Fruit fly (Drosophila melanogaster) whole organism, embryonic: ENCODE data around the gene CG3634.

Source experiments
- CG10147 ChIP-seq: fragments of 200-800 bp; sonication (Bioruptor generic); optimal IDR thresholded peaks from 2 replicates; lab custom pipeline; 2019; ENCODE audit warnings: missing biosample characterization, mild to moderate bottlenecking, missing genetic modification characterization, moderate library complexity
- CG10366 ChIP-seq: fragments of 200-800 bp; sonication (Bioruptor generic); IDR thresholded peaks from 2 replicates; pipeline ENCODE4 v1.3.6; 2022; ENCODE audit warnings: missing biosample characterization, missing genetic modification characterization
- CG10543 ChIP-seq: fragments of 200-800 bp; sonication (Bioruptor generic); optimal IDR thresholded peaks from 3 replicates; lab custom pipeline; 2017; ENCODE audit warnings: missing biosample characterization, mild to moderate bottlenecking, missing genetic modification characterization, moderate library complexity
- CG12942 ChIP-seq: fragments of 200-800 bp; sonication (Bioruptor generic); optimal IDR thresholded peaks from 3 replicates; lab custom pipeline; 2016; ENCODE audit warnings: missing biosample characterization, missing genetic modification characterization
- CG13123 ChIP-seq: fragments of 200-800 bp; sonication (Bioruptor generic); optimal IDR thresholded peaks from 2 replicates; lab custom pipeline; 2016; ENCODE audit warnings: missing biosample characterization, missing genetic modification characterization
- CG15479 ChIP-seq: fragments of 200-800 bp; sonication (Bioruptor generic); optimal IDR thresholded peaks from 3 replicates; lab custom pipeline; 2019; ENCODE audit warnings: missing biosample characterization, mild to moderate bottlenecking, missing genetic modification characterization, moderate library complexity
- CG17568 ChIP-seq: fragments of 200-800 bp; sonication (Bioruptor generic); optimal IDR thresholded peaks from 2 replicates; lab custom pipeline; 2018; ENCODE audit warnings: missing biosample characterization, mild to moderate bottlenecking, missing genetic modification characterization, moderate library complexity
- CG17802 ChIP-seq: fragments of 200-800 bp; sonication (Bioruptor generic); optimal IDR thresholded peaks from 2 replicates; lab custom pipeline; 2018; ENCODE audit warnings: missing biosample characterization, mild to moderate bottlenecking, missing genetic modification characterization, moderate library complexity
- CG17912 ChIP-seq: fragments of 200-800 bp; sonication (Bioruptor generic); optimal IDR thresholded peaks from 2 replicates; lab custom pipeline; 2018; ENCODE audit warnings: missing biosample characterization, mild to moderate bottlenecking, missing genetic modification characterization
- CG18476 ChIP-seq: fragments of 200-800 bp; sonication (Bioruptor generic); optimal IDR thresholded peaks from 2 replicates; lab custom pipeline; 2016; ENCODE audit warnings: missing biosample characterization, mild to moderate bottlenecking, missing genetic modification characterization
- CG2120 ChIP-seq: fragments of 200-800 bp; sonication (Bioruptor generic); optimal IDR thresholded peaks from 3 replicates; lab custom pipeline; 2016; ENCODE audit warnings: missing biosample characterization, missing genetic modification characterization
- CG2678 ChIP-seq: fragments of 200-800 bp; sonication (Bioruptor generic); optimal IDR thresholded peaks from 3 replicates; lab custom pipeline; 2019; ENCODE audit warnings: missing biosample characterization, mild to moderate bottlenecking, missing genetic modification characterization, moderate library complexity
- CG34422 ChIP-seq: fragments of 200-800 bp; sonication (Bioruptor generic); IDR thresholded peaks from 3 replicates; pipeline ENCODE4 v1.3.6; 2022; ENCODE audit warnings: missing biosample characterization, missing genetic modification characterization
- CG5180 ChIP-seq: fragments of 200-800 bp; sonication (Bioruptor generic); optimal IDR thresholded peaks from 3 replicates; lab custom pipeline; 2017; ENCODE audit warnings: missing biosample characterization, missing genetic modification characterization, mild to moderate bottlenecking, moderate library complexity, missing genetic modification reagents
- CG6791 ChIP-seq: fragments of 200-800 bp; sonication (Bioruptor generic); IDR thresholded peaks from 3 replicates; pipeline ENCODE4 v1.3.6; 2022; ENCODE audit warnings: missing biosample characterization, missing genetic modification characterization; ENCODE audit not compliant: partially characterized antibody
- CG6813 ChIP-seq: fragments of 200-800 bp; sonication (Bioruptor generic); optimal IDR thresholded peaks from 2 replicates; lab custom pipeline; 2017; ENCODE audit warnings: missing biosample characterization, missing genetic modification characterization, mild to moderate bottlenecking, moderate library complexity, missing genetic modification reagents
- CG9437 ChIP-seq: fragments of 200-800 bp; sonication (Bioruptor generic); optimal IDR thresholded peaks from 2 replicates; lab custom pipeline; 2018; ENCODE audit warnings: missing biosample characterization, mild to moderate bottlenecking, missing genetic modification characterization
- CHES-1-like ChIP-seq: fragments of 200-800 bp; sonication (Bioruptor generic); optimal IDR thresholded peaks from 2 replicates; lab custom pipeline; 2016; ENCODE audit warnings: missing biosample characterization, missing genetic modification characterization
- D19A ChIP-seq: fragments of 200-800 bp; optimal IDR thresholded peaks from 3 replicates; lab custom pipeline; 2019; ENCODE audit warnings: missing biosample characterization, mild to moderate bottlenecking, missing genetic modification characterization, moderate library complexity
- Fer1 ChIP-seq: fragments of 200-800 bp; sonication (Bioruptor generic); optimal IDR thresholded peaks from 2 replicates; lab custom pipeline; 2017; ENCODE audit warnings: missing biosample characterization, mild to moderate bottlenecking, missing genetic modification characterization
- GATAe ChIP-seq: fragments of 200-800 bp; sonication (Bioruptor generic); conservative IDR thresholded peaks from 2 replicates; pipeline ENCODE4 v1.3.6; 2022; ENCODE audit warnings: missing biosample characterization, missing genetic modification characterization
- Lhr ChIP-seq: fragments of 200-800 bp; sonication (Bioruptor generic); optimal IDR thresholded peaks from 3 replicates; lab custom pipeline; 2017; ENCODE audit warnings: mild to moderate bottlenecking, missing biosample characterization, missing genetic modification reagents, missing genetic modification characterization
- Lim3 ChIP-seq: fragments of 200-800 bp; sonication (Bioruptor generic); IDR thresholded peaks from 2 replicates; pipeline ENCODE4 v1.3.6; 2022; ENCODE audit warnings: missing biosample characterization, missing genetic modification characterization
- Pdp1 ChIP-seq, 2 experiments: fragments of 200-800 bp; sonication (Bioruptor generic); optimal IDR thresholded peaks; 3 replicates each; lab custom pipeline; 2016; ENCODE audit warnings: missing biosample characterization in 2 of 2, missing genetic modification characterization in 2 of 2, mild to moderate bottlenecking in 1 of 2, moderate library complexity in 1 of 2
- Ptx1 ChIP-seq: fragments of 200-800 bp; sonication (Bioruptor generic); IDR thresholded peaks from 2 replicates; pipeline ENCODE4 v1.3.6; 2022; ENCODE audit warnings: missing biosample characterization, missing genetic modification characterization
- Stat92E ChIP-seq, 3 experiments: fragments of >200 bp in 2 of 3; fragments of 200-800 bp in 1 of 3; sonication (Bioruptor generic) in 1 of 3; optimal IDR thresholded peaks; 2 replicates each; lab custom pipeline; 2017 to 2019; ENCODE audit warnings: missing biosample characterization in 3 of 3, missing genetic modification characterization in 3 of 3, mild to moderate bottlenecking in 1 of 3, moderate library complexity in 1 of 3
- amos ChIP-seq: fragments of 200-800 bp; sonication (Bioruptor generic); IDR thresholded peaks from 2 replicates; pipeline ENCODE4 v1.3.6; 2022; ENCODE audit warnings: missing biosample characterization, missing genetic modification characterization; ENCODE audit not compliant: partially characterized antibody
- caup ChIP-seq: fragments of 200-800 bp; sonication (Bioruptor generic); optimal IDR thresholded peaks from 3 replicates; lab custom pipeline; 2017; ENCODE audit warnings: missing biosample characterization, mild to moderate bottlenecking, missing genetic modification characterization, moderate library complexity; ENCODE audit not compliant: severe bottlenecking
- corto ChIP-seq: fragments of 200-800 bp; sonication (Bioruptor generic); optimal IDR thresholded peaks from 2 replicates; lab custom pipeline; 2016; ENCODE audit warnings: missing biosample characterization, mild to moderate bottlenecking, missing genetic modification characterization, moderate library complexity
- dm ChIP-seq: fragments of 200-800 bp; sonication (Bioruptor generic); optimal IDR thresholded peaks from 3 replicates; lab custom pipeline; 2016; ENCODE audit warnings: missing biosample characterization, missing genetic modification characterization
- dmrt99B ChIP-seq: fragments of 200-800 bp; sonication (Bioruptor generic); optimal IDR thresholded peaks from 2 replicates; lab custom pipeline; 2018; ENCODE audit warnings: missing biosample characterization, mild to moderate bottlenecking, missing genetic modification characterization, moderate library complexity
- dpn ChIP-seq, 2 experiments: fragments of 200-800 bp; sonication (Bioruptor generic); optimal IDR thresholded peaks; 3 replicates each; lab custom pipeline; 2016; ENCODE audit warnings: missing biosample characterization in 2 of 2, missing genetic modification characterization in 2 of 2
- emc ChIP-seq: fragments of 200-800 bp; sonication (Bioruptor generic); optimal IDR thresholded peaks from 2 replicates; lab custom pipeline; 2016; ENCODE audit warnings: missing biosample characterization, missing genetic modification characterization
- gem ChIP-seq: fragments of 200-800 bp; sonication (Bioruptor generic); optimal IDR thresholded peaks from 2 replicates; lab custom pipeline; 2019; ENCODE audit warnings: missing biosample characterization, mild to moderate bottlenecking, missing genetic modification characterization, moderate library complexity
- gt ChIP-seq: fragments of 200-800 bp; sonication (Bioruptor generic); IDR thresholded peaks from 2 replicates; pipeline ENCODE4 v1.3.6; 2022; ENCODE audit warnings: missing biosample characterization, missing genetic modification characterization
- hbn ChIP-seq: fragments of 200-800 bp; sonication (Bioruptor generic); IDR thresholded peaks from 2 replicates; pipeline ENCODE4 v1.3.6; 2022; ENCODE audit warnings: missing biosample characterization, missing genetic modification characterization; ENCODE audit not compliant: partially characterized antibody
- lola ChIP-seq, 3 experiments: fragments of >200 bp in 2 of 3; fragments of 200-800 bp in 1 of 3; sonication (Bioruptor generic) in 1 of 3; optimal IDR thresholded peaks; 2 replicates each; lab custom pipeline; 2017 to 2019; ENCODE audit warnings: missing biosample characterization in 3 of 3, missing genetic modification characterization in 3 of 3, mild to moderate bottlenecking in 1 of 3, moderate library complexity in 1 of 3
- onecut ChIP-seq: fragments of 200-800 bp; sonication (Bioruptor generic); IDR thresholded peaks from 2 replicates; pipeline ENCODE4 v1.3.6; 2022; ENCODE audit warnings: missing biosample characterization, missing genetic modification characterization
- p53 ChIP-seq: fragments of 200-800 bp; sonication (Bioruptor generic); optimal IDR thresholded peaks from 2 replicates; lab custom pipeline; 2016; ENCODE audit warnings: missing biosample characterization, missing genetic modification characterization
- peb ChIP-seq: fragments of 200-800 bp; sonication (Bioruptor generic); IDR thresholded peaks from 2 replicates; pipeline ENCODE4 v1.3.6; 2022; ENCODE audit warnings: missing biosample characterization, missing genetic modification characterization
- psq ChIP-seq: fragments of 200-800 bp; sonication (Bioruptor generic); optimal IDR thresholded peaks from 2 replicates; lab custom pipeline; 2017; ENCODE audit warnings: missing biosample characterization, missing genetic modification characterization
- pzg ChIP-seq: fragments of 200-800 bp; sonication (Bioruptor generic); optimal IDR thresholded peaks from 3 replicates; lab custom pipeline; 2018; ENCODE audit warnings: missing biosample characterization, mild to moderate bottlenecking, missing genetic modification characterization, moderate library complexity
- sens-2 ChIP-seq: fragments of 200-800 bp; sonication (Bioruptor generic); IDR thresholded peaks from 2 replicates; pipeline ENCODE4 v1.3.6; 2022; ENCODE audit warnings: missing biosample characterization, missing genetic modification characterization
- slp2 ChIP-seq: fragments of 200-800 bp; sonication (Bioruptor generic); optimal IDR thresholded peaks from 2 replicates; lab custom pipeline; 2016; ENCODE audit warnings: missing biosample characterization, missing genetic modification characterization
- sob ChIP-seq: fragments of 200-800 bp; sonication (Bioruptor generic); IDR thresholded peaks from 2 replicates; pipeline ENCODE4 v1.3.6; 2022; ENCODE audit warnings: missing biosample characterization, missing genetic modification characterization
- sqz ChIP-seq: fragments of 200-800 bp; sonication (Bioruptor generic); optimal IDR thresholded peaks from 3 replicates; lab custom pipeline; 2018; ENCODE audit warnings: missing biosample characterization, mild to moderate bottlenecking, missing genetic modification characterization
- twi ChIP-seq: fragments of 200-800 bp; optimal IDR thresholded peaks from 2 replicates; lab custom pipeline; 2019; ENCODE audit warnings: missing biosample characterization, mild to moderate bottlenecking, missing genetic modification characterization, moderate library complexity
- wor ChIP-seq: fragments of 200-800 bp; sonication (Bioruptor generic); IDR thresholded peaks from 2 replicates; pipeline ENCODE4 v1.3.6; 2022; ENCODE audit warnings: missing biosample characterization, missing genetic modification characterization
- z ChIP-seq: fragments of 200-800 bp; sonication (Bioruptor generic); IDR thresholded peaks from 3 replicates; pipeline ENCODE4 v1.3.6; 2022; ENCODE audit warnings: missing biosample characterization, missing genetic modification characterization

CG3634 gene

dm6 chr3L:20815666-20816375 lies 6.7 kb upstream of the CG3634 start, which contains the start of the genes CG3618 and Pka-R1:
Gene CG3618 (minus strand): TSS chr3L:20816075.
Gene Pka-R1 (plus strand): TSS chr3L:20816118.
- no peak for TF ChIP-seq z (GFP tag; lab: Robert Waterston, UW)
- no peak for TF ChIP-seq wor (GFP tag; lab: Robert Waterston, UW)
- TF ChIP-seq CG13123 (GFP tag; lab: Kevin White, UChicago), result no peak
- no peak for TF ChIP-seq corto (GFP tag; lab: Kevin White, UChicago)
- TF ChIP-seq CG6813 (GFP tag; lab: Kevin White, UChicago), result no peak
- TF ChIP-seq sob (GFP tag; lab: Robert Waterston, UW), result no peak
- no peak for TF ChIP-seq CG10543 (GFP tag; lab: Kevin White, UChicago)
- TF ChIP-seq Lim3 (GFP tag; lab: Robert Waterston, UW), result no peak
- TF ChIP-seq gem (tag; lab: Kevin White, UChicago), result no peak
- TF ChIP-seq psq (GFP tag; lab: Kevin White, UChicago), result no peak
- peak; percentile 97 for TF ChIP-seq onecut (GFP tag; lab: Robert Waterston, UW)
- peak; percentile 23 for TF ChIP-seq CG2120
- TF ChIP-seq CG9437 (GFP tag; lab: Kevin White, UChicago), result peak; percentile 76
- TF ChIP-seq hbn (GFP tag; lab: Robert Waterston, UW), result no peak
- no peak for TF ChIP-seq emc (GFP tag; lab: Kevin White, UChicago)
- TF ChIP-seq D19A (tag; lab: Kevin White, UChicago), result no peak
- TF ChIP-seq p53, result peak; percentile 0
- TF ChIP-seq slp2 (GFP tag; lab: Kevin White, UChicago), result no peak
- TF ChIP-seq CG2678 (tag; lab: Kevin White, UChicago), result no peak
- no peak for TF ChIP-seq CG18476
- no peak for TF ChIP-seq sqz
- TF ChIP-seq dmrt99B, result no peak
- peak in 1 of 2 experiments; percentile 2 for TF ChIP-seq dpn (GFP tag; optimal IDR thresholded peaks at IDR 0.05; lab: Kevin White, UChicago)
- no peak for TF ChIP-seq CG10147 (GFP tag; lab: Kevin White, UChicago)
- TF ChIP-seq twi, result no peak
- no peak for TF ChIP-seq CG5180
- no peak for TF ChIP-seq Lhr (GFP tag; lab: Kevin White, UChicago)
- TF ChIP-seq Fer1, result peak; percentile 21
- TF ChIP-seq Ptx1, result no peak
- no peak for TF ChIP-seq CG6791 (GFP tag; lab: Robert Waterston, UW)
- TF ChIP-seq CG17802 (tag; lab: Kevin White, UChicago), result no peak
- no peak for TF ChIP-seq peb (GFP tag; lab: Robert Waterston, UW)
- TF ChIP-seq lola (GFP tag; optimal IDR thresholded peaks at IDR 0.05; lab: Kevin White, UChicago), result no peak
- no peak for TF ChIP-seq CG17912 (GFP tag; lab: Kevin White, UChicago)
- peak; percentile 53 for TF ChIP-seq dm (GFP tag; lab: Kevin White, UChicago)
- no peak for TF ChIP-seq CG15479 (GFP tag; lab: Kevin White, UChicago)
- TF ChIP-seq caup (GFP tag; lab: Kevin White, UChicago), result no peak
- peak; percentile 73 for TF ChIP-seq pzg
- TF ChIP-seq CG12942 (GFP tag; lab: Kevin White, UChicago), result no peak
- peak in 1 of 2 experiments; percentile 77 for TF ChIP-seq Pdp1 (GFP tag; optimal IDR thresholded peaks at IDR 0.05; lab: Kevin White, UChicago)
- peak in 1 of 3 experiments; percentile 24 for TF ChIP-seq Stat92E (GFP tag; optimal IDR thresholded peaks at IDR 0.05; lab: Kevin White, UChicago)
- no peak for TF ChIP-seq amos (GFP tag; lab: Robert Waterston, UW)
- TF ChIP-seq gt (GFP tag; lab: Robert Waterston, UW), result no peak
- TF ChIP-seq sens-2, result no peak
- TF ChIP-seq GATAe (GFP tag; lab: Robert Waterston, UW), result no peak
- no peak for TF ChIP-seq CG17568 (GFP tag; lab: Kevin White, UChicago)
- TF ChIP-seq CG34422 (GFP tag; lab: Robert Waterston, UW), result no peak
- no peak for TF ChIP-seq CHES-1-like (GFP tag; lab: Kevin White, UChicago)
- TF ChIP-seq CG10366 (GFP tag; lab: Robert Waterston, UW), result no peak
